Worm (Caenorhabditis elegans) whole organism, early embryonic: ENCODE results near the gene R08C7.1.

ENCODE experiments used
- B0310.2 ChIP-seq: sonication (generic microtip); optimal IDR thresholded peaks from 2 replicates; lab custom pipeline; 2016; ENCODE audit warnings: mild to moderate bottlenecking, missing genetic modification characterization, missing compliant biosample characterization
- F13C5.2 ChIP-seq: sonication (generic microtip); optimal IDR thresholded peaks from 2 replicates; lab custom pipeline; 2017; ENCODE audit warnings: mild to moderate bottlenecking, missing genetic modification characterization, inconsistent platforms, missing compliant biosample characterization
- aly-1 ChIP-seq: sonication (generic microtip); optimal IDR thresholded peaks from 2 replicates; lab custom pipeline; 2016; ENCODE audit warnings: missing genetic modification characterization, missing compliant biosample characterization
- ama-1 ChIP-seq: fragments of 150-350 bp; optimal IDR thresholded peaks from 2 replicates; lab custom pipeline; 2014
- ceh-13 ChIP-seq: fragments of 200-800 bp; sonication (Bioruptor generic); optimal IDR thresholded peaks from 2 replicates; lab custom pipeline; 2018; ENCODE audit warnings: mild to moderate bottlenecking, missing genetic modification characterization, missing compliant biosample characterization
- ceh-36 ChIP-seq: sonication (generic microtip); optimal IDR thresholded peaks from 2 replicates; lab custom pipeline; 2016; ENCODE audit warnings: missing genetic modification characterization, inconsistent platforms, missing compliant biosample characterization
- ets-7 ChIP-seq: sonication (generic microtip); optimal IDR thresholded peaks from 2 replicates; lab custom pipeline; 2016; ENCODE audit warnings: missing genotype, missing genetic modification characterization, missing compliant biosample characterization
- flt-1 ChIP-seq: fragments of 200-800 bp; sonication (Bioruptor generic); IDR thresholded peaks from 2 replicates; pipeline ENCODE4 v1.3.6; 2022; ENCODE audit warnings: missing genetic modification characterization, missing compliant biosample characterization
- hmbx-1 ChIP-seq: sonication (generic microtip); optimal IDR thresholded peaks from 2 replicates; lab custom pipeline; 2016; ENCODE audit warnings: mild to moderate bottlenecking, missing genetic modification characterization, missing compliant biosample characterization
- hmg-4 ChIP-seq: fragments of 200-800 bp; sonication (Bioruptor generic); optimal IDR thresholded peaks from 2 replicates; lab custom pipeline; 2018; ENCODE audit warnings: mild to moderate bottlenecking, missing genetic modification characterization, missing compliant biosample characterization
- hnd-1 ChIP-seq: sonication (generic microtip); optimal IDR thresholded peaks from 2 replicates; lab custom pipeline; 2016; ENCODE audit warnings: missing genetic modification characterization, missing compliant biosample characterization
- pes-1 ChIP-seq: fragments of 200-800 bp; sonication (Bioruptor generic); IDR thresholded peaks from 2 replicates; pipeline ENCODE4 v1.3.6; 2022; ENCODE audit warnings: missing genetic modification reagents, missing genetic modification characterization, missing compliant biosample characterization
- scrt-1 ChIP-seq: fragments of 200-800 bp; sonication (Bioruptor generic); IDR thresholded peaks from 2 replicates; pipeline ENCODE4 v1.3.6; 2022; ENCODE audit warnings: missing genetic modification characterization, missing compliant biosample characterization
- sea-1 ChIP-seq: fragments of 200-800 bp; sonication (Bioruptor generic); conservative IDR thresholded peaks from 2 replicates; pipeline ENCODE4 v1.3.6; 2022; ENCODE audit warnings: missing genetic modification characterization, missing compliant biosample characterization
- tbx-11 ChIP-seq: fragments of 200-800 bp; sonication (Bioruptor generic); IDR thresholded peaks from 2 replicates; pipeline ENCODE4 v1.3.6; 2022; ENCODE audit warnings: missing genetic modification characterization, missing compliant biosample characterization
- tbx-37 ChIP-seq: fragments of 200-800 bp; sonication (Bioruptor generic); conservative IDR thresholded peaks from 2 replicates; pipeline ENCODE4 v1.3.6; 2022; ENCODE audit warnings: missing genetic modification reagents, missing genetic modification characterization, missing compliant biosample characterization
- tra-4 ChIP-seq: sonication (generic microtip); optimal IDR thresholded peaks from 2 replicates; lab custom pipeline; 2017; ENCODE audit warnings: missing genetic modification characterization, missing compliant biosample characterization

Gene R08C7.1

ce11 chrIV:4437825-4438224 is 13.9 kb upstream of the R08C7.1 start:
- TF ChIP-seq B0310.2 (no peak), hmbx-1 (tag; lab: Kevin White, UChicago) (no peak), hnd-1 (tag; lab: Kevin White, UChicago) (no peak), hmg-4 (GFP tag; lab: Kevin White, UChicago) (no peak), ama-1 (lab: Kevin White, UChicago) (no peak), pes-1 (GFP tag; lab: Robert Waterston, UW) (no peak), sea-1 (GFP tag; lab: Robert Waterston, UW) (no peak), ceh-13 (GFP tag; lab: Kevin White, UChicago) (no peak), ceh-36 (no peak), flt-1 (no peak), tbx-11 (GFP tag; lab: Robert Waterston, UW) (no peak), tra-4 (tag; lab: Kevin White, UChicago) (no peak), aly-1 (tag; lab: Kevin White, UChicago) (no peak), tbx-37 (no peak), F13C5.2 (tag; lab: Kevin White, UChicago) (no peak), scrt-1 (GFP tag; lab: Robert Waterston, UW) (no peak)

DNA sequence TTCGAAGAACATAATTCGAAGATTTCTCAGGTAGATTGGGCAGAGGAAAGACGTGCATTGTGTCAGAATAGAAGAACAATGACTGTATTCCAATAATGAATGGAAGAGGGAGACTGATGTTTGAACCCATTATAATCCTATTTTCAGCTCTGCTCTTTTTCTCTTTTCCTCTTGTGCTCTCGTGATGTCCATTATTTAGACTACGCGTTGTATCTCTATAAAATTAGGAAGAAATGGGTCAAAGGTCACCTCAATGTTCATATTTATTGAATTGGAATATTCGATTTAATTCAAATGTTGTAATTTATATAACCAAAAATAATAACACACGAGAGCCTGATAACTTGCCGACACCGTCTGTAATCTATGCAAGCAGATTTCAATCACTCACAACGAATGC is 12.5 kb upstream of the R08C7.1 start, which contains the start of gene fbxb-74:
Gene fbxb-74, minus strand, starts transcription at position 101 of the 400 bp plus-strand sequence.
- TF ChIP-seq B0310.2 = no peak
- TF ChIP-seq sea-1 (GFP tag; lab: Robert Waterston, UW) = no peak
- no peak for TF ChIP-seq ama-1 (lab: Kevin White, UChicago)
- TF ChIP-seq tbx-11 (GFP tag; lab: Robert Waterston, UW) = no peak
- TF ChIP-seq pes-1 (GFP tag; lab: Robert Waterston, UW) = no peak
- no peak for TF ChIP-seq hnd-1 (tag; lab: Kevin White, UChicago)
- no peak for TF ChIP-seq scrt-1 (GFP tag; lab: Robert Waterston, UW)
- no peak for TF ChIP-seq F13C5.2 (tag; lab: Kevin White, UChicago)
- no peak for TF ChIP-seq ceh-36
- no peak for TF ChIP-seq flt-1
- TF ChIP-seq aly-1 (tag; lab: Kevin White, UChicago) = no peak
- TF ChIP-seq hmbx-1 (tag; lab: Kevin White, UChicago) = no peak
- TF ChIP-seq ceh-13 (GFP tag; lab: Kevin White, UChicago) = no peak
- TF ChIP-seq hmg-4 (GFP tag; lab: Kevin White, UChicago) = no peak
- TF ChIP-seq tbx-37 = no peak
- no peak for TF ChIP-seq tra-4 (tag; lab: Kevin White, UChicago)

DNA sequence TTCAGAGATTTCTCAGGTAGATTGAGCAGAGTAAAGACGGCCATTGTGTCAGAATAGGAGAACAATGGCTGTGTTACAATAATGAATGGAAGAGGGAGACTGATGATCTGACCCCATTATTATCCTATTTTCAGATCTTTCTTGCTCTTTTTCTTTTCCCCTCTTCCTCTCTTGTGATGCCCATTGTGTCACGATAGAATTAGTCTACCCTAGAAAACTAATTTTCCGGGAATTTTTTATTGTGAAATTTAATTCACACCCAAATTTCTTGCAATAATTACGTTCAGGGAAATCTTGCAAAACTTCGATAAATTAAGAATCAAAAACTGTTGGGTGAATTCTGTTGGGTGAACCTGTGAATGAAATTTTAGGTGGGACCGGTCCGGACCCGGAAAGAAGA is 10.6 kb upstream of the R08C7.1 start, which contains the start of gene fbxb-75:
Gene fbxb-75, minus strand, starts transcription at position 101 of the 400 bp plus-strand sequence.
- TF ChIP-seq tbx-37 = no peak
- TF ChIP-seq hmbx-1 (tag; lab: Kevin White, UChicago) = no peak
- no peak for TF ChIP-seq pes-1 (GFP tag; lab: Robert Waterston, UW)
- no peak for TF ChIP-seq ets-7
- TF ChIP-seq flt-1 = no peak
- TF ChIP-seq ceh-36 = no peak
- TF ChIP-seq B0310.2 = no peak
- no peak for TF ChIP-seq hmg-4 (GFP tag; lab: Kevin White, UChicago)
- TF ChIP-seq F13C5.2 (tag; lab: Kevin White, UChicago) = no peak
- no peak for TF ChIP-seq tbx-11 (GFP tag; lab: Robert Waterston, UW)
- no peak for TF ChIP-seq ceh-13 (GFP tag; lab: Kevin White, UChicago)
- TF ChIP-seq ama-1 (lab: Kevin White, UChicago) = no peak
- no peak for TF ChIP-seq tra-4 (tag; lab: Kevin White, UChicago)
- no peak for TF ChIP-seq scrt-1 (GFP tag; lab: Robert Waterston, UW)

- no peak for TF ChIP-seq ets-7
- TF ChIP-seq F13C5.2 (tag; lab: Kevin White, UChicago) = peak; percentile 48
- no peak for TF ChIP-seq hmbx-1 (tag; lab: Kevin White, UChicago)
- no peak for TF ChIP-seq tra-4 (tag; lab: Kevin White, UChicago)
- no peak for TF ChIP-seq ceh-36
- TF ChIP-seq ama-1 (lab: Kevin White, UChicago) = no peak
- TF ChIP-seq tbx-11 (GFP tag; lab: Robert Waterston, UW) = no peak
- 0 out of 2 replicates have a peak, but pooled peaks have one; percentile 20 for TF ChIP-seq sea-1 (GFP tag; lab: Robert Waterston, UW)
- no peak for TF ChIP-seq scrt-1 (GFP tag; lab: Robert Waterston, UW)
- TF ChIP-seq aly-1 (tag; lab: Kevin White, UChicago) = no peak
- TF ChIP-seq B0310.2 = no peak
- no peak for TF ChIP-seq ceh-13 (GFP tag; lab: Kevin White, UChicago)
- peak; percentile 43; the same call in 1 of the 2 replicates for TF ChIP-seq tbx-37
- peak; percentile 60 for TF ChIP-seq flt-1
- no peak for TF ChIP-seq hmg-4 (GFP tag; lab: Kevin White, UChicago)
- TF ChIP-seq hnd-1 (tag; lab: Kevin White, UChicago) = no peak
- peak; percentile 60; the same call in 1 of the 2 replicates for TF ChIP-seq pes-1 (GFP tag; lab: Robert Waterston, UW)
Measured at ce11 chrIV:4445711-4446290, 5.9 kb upstream of the R08C7.1 start, which contains the start of the genes wapl-1 and htz-1. wapl-1 (minus strand) TSS chrIV:4445740. htz-1 (plus strand) TSS chrIV:4446216.

- peak; percentile 81 for TF ChIP-seq ama-1 (lab: Kevin White, UChicago)
- no peak for TF ChIP-seq tra-4 (tag; lab: Kevin White, UChicago)
Measured at ce11 chrIV:4446884-4447283, 4.8 kb upstream of the R08C7.1 start.

DNA sequence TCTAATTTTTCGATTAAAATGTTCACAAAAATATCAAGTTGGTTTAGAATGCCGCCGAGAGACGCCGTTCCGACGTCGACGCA is 4.6 kb upstream of the R08C7.1 start, which contains the start of gene chat-1:
Gene chat-1, plus strand, starts transcription at position 48 of the 83 bp plus-strand sequence.
- no peak for TF ChIP-seq ets-7
- TF ChIP-seq aly-1 (tag; lab: Kevin White, UChicago) = no peak
- no peak for TF ChIP-seq hmbx-1 (tag; lab: Kevin White, UChicago)
- TF ChIP-seq ceh-36 = no peak
- TF ChIP-seq tra-4 (tag; lab: Kevin White, UChicago) = no peak
- peak; percentile 11 for TF ChIP-seq ama-1 (lab: Kevin White, UChicago)
- 0 out of 2 replicates have a peak, but pooled peaks have one; percentile 16 for TF ChIP-seq sea-1 (GFP tag; lab: Robert Waterston, UW)

DNA sequence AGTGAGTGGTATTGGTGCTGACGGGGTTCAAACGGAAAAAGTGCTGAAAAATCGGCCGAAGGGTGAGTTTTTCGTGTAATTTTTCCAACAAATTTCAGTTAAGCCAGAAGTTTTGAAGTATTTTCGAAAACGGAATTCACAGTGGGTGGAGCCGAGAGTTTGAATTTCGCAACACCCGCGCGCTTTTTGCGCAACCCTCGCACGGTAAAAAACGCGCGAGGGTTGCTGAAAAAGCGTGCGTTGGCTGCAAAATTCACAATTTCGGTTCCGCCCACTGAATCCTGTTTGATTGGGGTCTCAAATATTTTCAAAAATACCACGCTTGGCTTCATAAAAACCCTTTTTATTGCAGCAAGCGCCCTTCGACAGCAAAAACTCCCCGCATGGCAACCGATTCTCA is 4.3 kb upstream of the R08C7.1 start:
- TF ChIP-seq sea-1 (GFP tag; lab: Robert Waterston, UW) = 0 out of 2 replicates have a peak, but pooled peaks have one; percentile 2
- TF ChIP-seq pes-1 (GFP tag; lab: Robert Waterston, UW) = 0 out of 2 replicates have a peak, but pooled peaks have one; percentile 39
- no peak for TF ChIP-seq hmg-4 (GFP tag; lab: Kevin White, UChicago)
- no peak for TF ChIP-seq hmbx-1 (tag; lab: Kevin White, UChicago)
- no peak for TF ChIP-seq ama-1 (lab: Kevin White, UChicago)
- no peak for TF ChIP-seq ceh-36
